Worm (Caenorhabditis elegans) whole organism, young adult: ENCODE measurements around the gene taf-13.

Experiments
- B0336.3 ChIP-seq: fragments of 200-800 bp; sonication (Bioruptor generic); IDR thresholded peaks from 2 replicates; pipeline ENCODE4 v1.3.6; 2022; ENCODE audit warnings: missing genetic modification characterization, missing compliant biosample characterization
- C06A6.2 ChIP-seq: fragments of 200-800 bp; sonication (Bioruptor generic); conservative IDR thresholded peaks from 2 replicates; pipeline ENCODE4 v1.3.6; 2022; ENCODE audit warnings: missing genetic modification characterization, missing compliant biosample characterization
- F23B12.7 ChIP-seq: sonication (generic microtip); optimal IDR thresholded peaks from 2 replicates; lab custom pipeline; 2017; ENCODE audit warnings: missing genetic modification characterization, mild to moderate bottlenecking, missing compliant biosample characterization, antibody characterized with exemption, moderate library complexity; ENCODE audit not compliant: insufficient read depth
- F33H1.4 ChIP-seq: fragments of 200-800 bp; sonication (Bioruptor generic); IDR thresholded peaks from 2 replicates; pipeline ENCODE4 v1.3.6; 2022; ENCODE audit warnings: missing genetic modification reagents, missing genetic modification characterization, missing compliant biosample characterization
- F55B11.4 ChIP-seq: sonication (generic microtip); optimal IDR thresholded peaks from 2 replicates; lab custom pipeline; 2016; ENCODE audit warnings: missing compliant biosample characterization, missing genetic modification characterization, borderline replicate concordance; ENCODE audit not compliant: insufficient read depth
- K11D2.4 ChIP-seq: fragments of 200-800 bp; sonication (Bioruptor generic); IDR thresholded peaks from 2 replicates; pipeline ENCODE4 v1.3.6; 2022; ENCODE audit warnings: missing genetic modification reagents, missing genetic modification characterization, missing compliant biosample characterization
- Y53G8AR.9 ChIP-seq: fragments of 200-800 bp; sonication (Bioruptor generic); conservative IDR thresholded peaks from 2 replicates; pipeline ENCODE4 v1.3.6; 2022; ENCODE audit warnings: missing genetic modification reagents, missing genetic modification characterization, missing compliant biosample characterization
- Y56A3A.18 ChIP-seq: fragments of 200-800 bp; sonication (Bioruptor generic); IDR thresholded peaks from 2 replicates; pipeline ENCODE4 v1.3.6; 2022; ENCODE audit warnings: missing genetic modification reagents, missing genetic modification characterization, missing compliant biosample characterization
- ZK185.1 ChIP-seq: sonication (generic microtip); optimal IDR thresholded peaks from 2 replicates; lab custom pipeline; 2016; ENCODE audit warnings: mild to moderate bottlenecking, missing genetic modification characterization, missing compliant biosample characterization; ENCODE audit not compliant: poor library complexity, severe bottlenecking
- atf-7 ChIP-seq: sonication (generic microtip); optimal IDR thresholded peaks from 2 replicates; lab custom pipeline; 2017; ENCODE audit warnings: mild to moderate bottlenecking, missing genetic modification characterization, missing compliant biosample characterization
- athp-1 ChIP-seq: sonication (generic microtip); optimal IDR thresholded peaks from 2 replicates; lab custom pipeline; 2017; ENCODE audit warnings: mild to moderate bottlenecking, missing genetic modification characterization, missing compliant biosample characterization
- bed-1 ChIP-seq: fragments of 200-800 bp; sonication (Bioruptor generic); IDR thresholded peaks from 2 replicates; pipeline ENCODE4 v1.3.6; 2022; ENCODE audit warnings: missing genetic modification reagents, missing genetic modification characterization, missing compliant biosample characterization
- cebp-2 ChIP-seq: fragments of 200-800 bp; sonication (Bioruptor generic); IDR thresholded peaks from 2 replicates; pipeline ENCODE4 v1.3.6; 2022; ENCODE audit warnings: missing genetic modification characterization, missing compliant biosample characterization
- ceh-100 ChIP-seq: fragments of 200-800 bp; sonication (Bioruptor generic); IDR thresholded peaks from 2 replicates; pipeline ENCODE4 v1.3.6; 2022; ENCODE audit warnings: missing genetic modification reagents, missing genetic modification characterization, missing compliant biosample characterization
- ceh-27 ChIP-seq: fragments of 200-800 bp; sonication (Bioruptor generic); optimal IDR thresholded peaks from 2 replicates; lab custom pipeline; 2018; ENCODE audit warnings: mild to moderate bottlenecking, missing genetic modification characterization, moderate library complexity, missing compliant biosample characterization
- ceh-40 ChIP-seq: fragments of 200-800 bp; sonication (Bioruptor generic); IDR thresholded peaks from 2 replicates; pipeline ENCODE4 v1.3.6; 2022; ENCODE audit warnings: missing genetic modification characterization, missing compliant biosample characterization
- ceh-91 ChIP-seq: fragments of 200-800 bp; sonication (Bioruptor generic); IDR thresholded peaks from 2 replicates; pipeline ENCODE4 v1.3.6; 2022; ENCODE audit warnings: missing genetic modification reagents, missing genetic modification characterization, missing compliant biosample characterization
- chd-7 ChIP-seq: sonication (generic microtip); optimal IDR thresholded peaks from 2 replicates; lab custom pipeline; 2016; ENCODE audit warnings: mild to moderate bottlenecking, missing genetic modification characterization, moderate library complexity, missing compliant biosample characterization
- dox-1 ChIP-seq: fragments of 200-800 bp; sonication (Bioruptor generic); IDR thresholded peaks from 2 replicates; pipeline ENCODE4 v1.3.6; 2022; ENCODE audit warnings: missing genetic modification reagents, missing genetic modification characterization, missing compliant biosample characterization
- egl-18 ChIP-seq: fragments of 200-800 bp; sonication (Bioruptor generic); IDR thresholded peaks from 2 replicates; pipeline ENCODE4 v1.3.6; 2022; ENCODE audit warnings: missing genetic modification reagents, missing genetic modification characterization, missing compliant biosample characterization
- egrh-3 ChIP-seq: fragments of 200-800 bp; sonication (Bioruptor generic); IDR thresholded peaks from 2 replicates; pipeline ENCODE4 v1.3.6; 2022; ENCODE audit warnings: missing genetic modification reagents, missing genetic modification characterization, missing compliant biosample characterization
- gei-17 ChIP-seq: fragments of 200-800 bp; sonication (Bioruptor generic); optimal IDR thresholded peaks from 2 replicates; lab custom pipeline; 2018; ENCODE audit warnings: mild to moderate bottlenecking, missing genetic modification characterization, missing compliant biosample characterization
- hlh-26 ChIP-seq: fragments of 200-800 bp; sonication (Bioruptor generic); conservative IDR thresholded peaks from 2 replicates; pipeline ENCODE4 v1.3.6; 2022; ENCODE audit warnings: missing genetic modification reagents, missing genetic modification characterization, missing compliant biosample characterization
- hmg-1.2 ChIP-seq: fragments of 200-800 bp; sonication (Bioruptor generic); IDR thresholded peaks from 2 replicates; pipeline ENCODE4 v1.3.6; 2022; ENCODE audit warnings: missing genetic modification reagents, missing genetic modification characterization, missing compliant biosample characterization
- hsf-1 ChIP-seq: fragments of 200-800 bp; sonication (Bioruptor generic); IDR thresholded peaks from 2 replicates; pipeline ENCODE4 v1.3.6; 2022; ENCODE audit warnings: missing genetic modification reagents, missing genetic modification characterization, missing compliant biosample characterization
- lag-1 ChIP-seq: fragments of 200-800 bp; sonication (Bioruptor generic); IDR thresholded peaks from 2 replicates; pipeline ENCODE4 v1.3.6; 2022; ENCODE audit warnings: missing genetic modification reagents, missing genetic modification characterization, missing compliant biosample characterization
- lin-54 ChIP-seq: fragments of 200-800 bp; sonication (Bioruptor generic); optimal IDR thresholded peaks from 2 replicates; lab custom pipeline; 2018; ENCODE audit warnings: mild to moderate bottlenecking, missing genetic modification characterization, missing compliant biosample characterization
- lsy-27 ChIP-seq: sonication (generic microtip); optimal IDR thresholded peaks from 2 replicates; lab custom pipeline; 2017; ENCODE audit warnings: missing genetic modification characterization, mild to moderate bottlenecking, missing compliant biosample characterization, antibody characterized with exemption, missing genotype, borderline replicate concordance; ENCODE audit not compliant: insufficient read depth
- mxl-1 ChIP-seq: sonication (generic microtip); optimal IDR thresholded peaks from 2 replicates; lab custom pipeline; 2016; ENCODE audit warnings: missing genetic modification characterization, missing compliant biosample characterization
- nfyb-1 ChIP-seq: fragments of 200-800 bp; sonication (Bioruptor generic); IDR thresholded peaks from 2 replicates; pipeline ENCODE4 v1.3.6; 2022; ENCODE audit warnings: missing genetic modification reagents, missing genetic modification characterization, missing compliant biosample characterization
- nhr-120 ChIP-seq: fragments of 200-800 bp; sonication (Bioruptor generic); IDR thresholded peaks from 2 replicates; pipeline ENCODE4 v1.3.6; 2022; ENCODE audit warnings: missing genetic modification characterization, missing compliant biosample characterization
- nhr-179 ChIP-seq: sonication (generic microtip); optimal IDR thresholded peaks from 2 replicates; lab custom pipeline; 2016; ENCODE audit warnings: mild to moderate bottlenecking, missing genetic modification characterization, missing compliant biosample characterization
- nhr-80 ChIP-seq: sonication (generic microtip); optimal IDR thresholded peaks from 2 replicates; lab custom pipeline; 2016; ENCODE audit warnings: missing genetic modification characterization, missing compliant biosample characterization
- pha-4 ChIP-seq: fragments of 150-350 bp; sonication (generic microtip); optimal IDR thresholded peaks from 2 replicates; lab custom pipeline; 2014; ENCODE audit warnings: missing biosample characterization, missing genetic modification reagents, missing genetic modification characterization
- tlf-1 ChIP-seq: fragments of 200-800 bp; sonication (Bioruptor generic); optimal IDR thresholded peaks from 2 replicates; lab custom pipeline; 2018; ENCODE audit warnings: mild to moderate bottlenecking, missing genetic modification characterization, missing compliant biosample characterization
- unc-130 ChIP-seq: sonication (generic microtip); optimal IDR thresholded peaks from 2 replicates; lab custom pipeline; 2016; ENCODE audit warnings: missing genetic modification reagents, missing genetic modification characterization, missing compliant biosample characterization
- unc-62 ChIP-seq: fragments of 150-350 bp; optimal IDR thresholded peaks from 2 replicates; lab custom pipeline; 2014; ENCODE audit warnings: missing biosample characterization, missing genetic modification reagents, missing genetic modification characterization
- zfh-2 ChIP-seq: fragments of 200-800 bp; sonication (Bioruptor generic); conservative IDR thresholded peaks from 2 replicates; pipeline ENCODE4 v1.3.6; 2022; ENCODE audit warnings: missing genetic modification reagents, missing genetic modification characterization, missing compliant biosample characterization
- zim-3 ChIP-seq: sonication (generic microtip); optimal IDR thresholded peaks from 2 replicates; lab custom pipeline; 2017; ENCODE audit warnings: mild to moderate bottlenecking, missing genetic modification characterization, moderate library complexity, missing compliant biosample characterization
- ztf-18 ChIP-seq: sonication (generic microtip); optimal IDR thresholded peaks from 2 replicates; lab custom pipeline; 2016; ENCODE audit warnings: missing genotype, mild to moderate bottlenecking, missing genetic modification characterization, missing compliant biosample characterization
- ztf-22 ChIP-seq: fragments of 200-800 bp; sonication (Bioruptor generic); optimal IDR thresholded peaks from 2 replicates; lab custom pipeline; 2018; ENCODE audit warnings: mild to moderate bottlenecking, missing genetic modification characterization, moderate library complexity, missing compliant biosample characterization
- ztf-25 ChIP-seq: fragments of 200-800 bp; sonication (Bioruptor generic); IDR thresholded peaks from 2 replicates; pipeline ENCODE4 v1.3.6; 2022; ENCODE audit warnings: missing genetic modification reagents, missing genetic modification characterization, missing compliant biosample characterization
- ztf-26 ChIP-seq: sonication (generic microtip); optimal IDR thresholded peaks from 2 replicates; lab custom pipeline; 2017; ENCODE audit warnings: missing genetic modification characterization, missing compliant biosample characterization
- ztf-28 ChIP-seq: fragments of 200-800 bp; sonication (Bioruptor generic); IDR thresholded peaks from 2 replicates; pipeline ENCODE4 v1.3.6; 2022; ENCODE audit warnings: missing genetic modification reagents, missing genetic modification characterization, missing compliant biosample characterization
- ztf-3 ChIP-seq: fragments of 200-800 bp; sonication (Bioruptor generic); optimal IDR thresholded peaks from 2 replicates; lab custom pipeline; 2018; ENCODE audit warnings: mild to moderate bottlenecking, missing genetic modification characterization, missing compliant biosample characterization

Gene taf-13

ce11 chrII:10556550-10557205 is 48.7 kb downstream of the taf-13 start (continued):
- no peak for TF ChIP-seq C06A6.2 (GFP tag; lab: Robert Waterston, UW)

- peak; percentile 17; the same call in 1 of the 2 replicates for TF ChIP-seq K11D2.4 (GFP tag; lab: Robert Waterston, UW)
- TF ChIP-seq lin-54, result peak; percentile 7
- TF ChIP-seq ztf-22 (GFP tag; lab: Kevin White, UChicago), result no peak
- no peak for TF ChIP-seq ztf-28 (GFP tag; lab: Robert Waterston, UW)
- no peak for TF ChIP-seq ceh-40 (GFP tag; lab: Robert Waterston, UW)
- no peak for TF ChIP-seq nhr-179 (tag; lab: Kevin White, UChicago)
- no peak for TF ChIP-seq hlh-26 (GFP tag; lab: Robert Waterston, UW)
- TF ChIP-seq chd-7 (tag; lab: Kevin White, UChicago), result peak; percentile 80
- no peak for TF ChIP-seq cebp-2
- TF ChIP-seq hsf-1 (GFP tag; lab: Robert Waterston, UW), result peak; percentile 64
- TF ChIP-seq Y53G8AR.9 (GFP tag; lab: Robert Waterston, UW), result peak; percentile 48; the same call in 1 of the 2 replicates
- TF ChIP-seq zim-3 (tag; lab: Kevin White, UChicago), result no peak
- TF ChIP-seq F55B11.4, result no peak
- no peak for TF ChIP-seq egl-18 (GFP tag; lab: Robert Waterston, UW)
- TF ChIP-seq hmg-1.2 (GFP tag; lab: Robert Waterston, UW), result peak; percentile 52; the same call in 1 of the 2 replicates
- TF ChIP-seq unc-130, result no peak
- TF ChIP-seq ceh-27 (GFP tag; lab: Kevin White, UChicago), result no peak
- peak; percentile 65 for TF ChIP-seq ztf-3 (GFP tag; lab: Kevin White, UChicago)
- no peak for TF ChIP-seq ceh-91
- TF ChIP-seq tlf-1, result peak; percentile 59
- peak; percentile 7; the same call in 1 of the 2 replicates for TF ChIP-seq F33H1.4 (GFP tag; lab: Robert Waterston, UW)
- peak; percentile 66 for TF ChIP-seq zfh-2
- no peak for TF ChIP-seq F23B12.7 (tag; lab: Kevin White, UChicago)
- TF ChIP-seq nfyb-1, result peak; percentile 67; the same call in 1 of the 2 replicates
- TF ChIP-seq bed-1 (GFP tag; lab: Robert Waterston, UW), result no peak
- no peak for TF ChIP-seq lsy-27
- TF ChIP-seq nhr-120, result no peak
- peak; percentile 72 for TF ChIP-seq nhr-80 (tag; lab: Kevin White, UChicago)
- peak; percentile 84 for TF ChIP-seq ztf-26 (tag; lab: Kevin White, UChicago)
- TF ChIP-seq ztf-25 (GFP tag; lab: Robert Waterston, UW), result no peak
- peak; percentile 30 for TF ChIP-seq atf-7 (tag; lab: Kevin White, UChicago)
- TF ChIP-seq unc-62 (GFP tag; lab: Kevin White, UChicago), result peak; percentile 16
- no peak for TF ChIP-seq athp-1 (tag; lab: Kevin White, UChicago)
- TF ChIP-seq ztf-18, result no peak
- TF ChIP-seq mxl-1 (tag; lab: Kevin White, UChicago), result no peak
- 0 out of 2 replicates have a peak, but pooled peaks have one; percentile 9 for TF ChIP-seq Y56A3A.18 (GFP tag; lab: Robert Waterston, UW)
- peak; percentile 15 for TF ChIP-seq gei-17 (GFP tag; lab: Kevin White, UChicago)
- no peak for TF ChIP-seq lag-1 (GFP tag; lab: Robert Waterston, UW)
- TF ChIP-seq egrh-3 (GFP tag; lab: Robert Waterston, UW), result no peak
- TF ChIP-seq dox-1 (GFP tag; lab: Robert Waterston, UW), result peak; percentile 72; the same call in 1 of the 2 replicates
- peak; percentile 73 for TF ChIP-seq B0336.3 (GFP tag; lab: Robert Waterston, UW)
- TF ChIP-seq ZK185.1 (tag; lab: Kevin White, UChicago), result no peak
- no peak for TF ChIP-seq ceh-100 (GFP tag; lab: Robert Waterston, UW)
- TF ChIP-seq pha-4, result peak; percentile 51
Measured at ce11 chrII:10555484-10556075, 49.8 kb downstream of the taf-13 start.
